Worm (Caenorhabditis elegans) whole organism, early embryonic: ENCODE data around the gene H20J04.6.

Source experiments
- B0310.2 ChIP-seq: sonication (generic microtip); optimal IDR thresholded peaks from 2 replicates; lab custom pipeline; 2016; ENCODE audit warnings: mild to moderate bottlenecking, missing genetic modification characterization, missing compliant biosample characterization
- F13C5.2 ChIP-seq: sonication (generic microtip); optimal IDR thresholded peaks from 2 replicates; lab custom pipeline; 2017; ENCODE audit warnings: mild to moderate bottlenecking, missing genetic modification characterization, inconsistent platforms, missing compliant biosample characterization
- aly-1 ChIP-seq: sonication (generic microtip); optimal IDR thresholded peaks from 2 replicates; lab custom pipeline; 2016; ENCODE audit warnings: missing genetic modification characterization, missing compliant biosample characterization
- ama-1 ChIP-seq: fragments of 150-350 bp; optimal IDR thresholded peaks from 2 replicates; lab custom pipeline; 2014
- ceh-13 ChIP-seq: fragments of 200-800 bp; sonication (Bioruptor generic); optimal IDR thresholded peaks from 2 replicates; lab custom pipeline; 2018; ENCODE audit warnings: mild to moderate bottlenecking, missing genetic modification characterization, missing compliant biosample characterization
- ceh-36 ChIP-seq: sonication (generic microtip); optimal IDR thresholded peaks from 2 replicates; lab custom pipeline; 2016; ENCODE audit warnings: missing genetic modification characterization, inconsistent platforms, missing compliant biosample characterization
- ets-7 ChIP-seq: sonication (generic microtip); optimal IDR thresholded peaks from 2 replicates; lab custom pipeline; 2016; ENCODE audit warnings: missing genotype, missing genetic modification characterization, missing compliant biosample characterization
- flt-1 ChIP-seq: fragments of 200-800 bp; sonication (Bioruptor generic); IDR thresholded peaks from 2 replicates; pipeline ENCODE4 v1.3.6; 2022; ENCODE audit warnings: missing genetic modification characterization, missing compliant biosample characterization
- hmbx-1 ChIP-seq: sonication (generic microtip); optimal IDR thresholded peaks from 2 replicates; lab custom pipeline; 2016; ENCODE audit warnings: mild to moderate bottlenecking, missing genetic modification characterization, missing compliant biosample characterization
- hmg-4 ChIP-seq: fragments of 200-800 bp; sonication (Bioruptor generic); optimal IDR thresholded peaks from 2 replicates; lab custom pipeline; 2018; ENCODE audit warnings: mild to moderate bottlenecking, missing genetic modification characterization, missing compliant biosample characterization
- hnd-1 ChIP-seq: sonication (generic microtip); optimal IDR thresholded peaks from 2 replicates; lab custom pipeline; 2016; ENCODE audit warnings: missing genetic modification characterization, missing compliant biosample characterization
- pes-1 ChIP-seq: fragments of 200-800 bp; sonication (Bioruptor generic); IDR thresholded peaks from 2 replicates; pipeline ENCODE4 v1.3.6; 2022; ENCODE audit warnings: missing genetic modification reagents, missing genetic modification characterization, missing compliant biosample characterization
- scrt-1 ChIP-seq: fragments of 200-800 bp; sonication (Bioruptor generic); IDR thresholded peaks from 2 replicates; pipeline ENCODE4 v1.3.6; 2022; ENCODE audit warnings: missing genetic modification characterization, missing compliant biosample characterization
- sea-1 ChIP-seq: fragments of 200-800 bp; sonication (Bioruptor generic); conservative IDR thresholded peaks from 2 replicates; pipeline ENCODE4 v1.3.6; 2022; ENCODE audit warnings: missing genetic modification characterization, missing compliant biosample characterization
- tbx-11 ChIP-seq: fragments of 200-800 bp; sonication (Bioruptor generic); IDR thresholded peaks from 2 replicates; pipeline ENCODE4 v1.3.6; 2022; ENCODE audit warnings: missing genetic modification characterization, missing compliant biosample characterization
- tbx-37 ChIP-seq: fragments of 200-800 bp; sonication (Bioruptor generic); conservative IDR thresholded peaks from 2 replicates; pipeline ENCODE4 v1.3.6; 2022; ENCODE audit warnings: missing genetic modification reagents, missing genetic modification characterization, missing compliant biosample characterization
- tra-4 ChIP-seq: sonication (generic microtip); optimal IDR thresholded peaks from 2 replicates; lab custom pipeline; 2017; ENCODE audit warnings: missing genetic modification characterization, missing compliant biosample characterization

Gene H20J04.6

DNA sequence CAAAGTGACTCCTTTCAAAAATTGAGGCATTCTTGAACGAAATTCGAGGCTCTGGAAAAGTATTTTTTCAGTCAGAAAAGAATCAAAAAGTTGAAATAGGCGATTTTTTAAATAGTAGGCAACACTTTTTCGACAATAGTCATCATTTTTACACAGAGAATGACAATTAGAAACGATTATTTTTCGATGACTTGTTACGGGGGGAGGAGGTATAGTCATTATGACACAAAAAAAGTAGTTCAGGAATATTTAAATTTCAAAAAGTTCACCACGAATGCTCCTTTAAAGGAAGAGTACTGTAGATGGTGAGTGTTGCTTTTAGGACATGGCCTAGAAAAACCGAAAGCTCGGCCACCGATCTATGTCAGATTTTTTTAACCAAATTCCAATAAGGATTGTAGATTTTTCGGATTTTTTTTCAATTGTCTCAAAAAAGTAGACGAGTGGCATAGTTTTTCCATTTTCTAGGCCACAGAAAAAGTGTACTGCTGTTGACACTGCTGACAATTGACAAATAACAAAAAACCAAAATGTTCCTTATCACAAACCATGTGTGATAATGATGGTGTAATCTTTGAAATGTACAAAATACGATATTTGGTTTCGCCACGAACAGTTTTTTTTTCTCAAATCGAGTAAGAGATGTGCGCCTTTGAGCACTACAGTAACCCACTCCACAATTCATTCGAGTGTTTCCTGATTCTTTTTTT, 16.0 kb upstream of the H20J04.6 start, which contains the start of gene Y52E8A.3:
Y52E8A.3 (minus strand) TSS at position 51 of the 710 bp plus-strand sequence.
- no peak for TF ChIP-seq pes-1 (GFP tag; lab: Robert Waterston, UW)
- TF ChIP-seq ama-1 (lab: Kevin White, UChicago) = no peak
- TF ChIP-seq F13C5.2 (tag; lab: Kevin White, UChicago) = no peak
- no peak for TF ChIP-seq B0310.2
- no peak for TF ChIP-seq hnd-1 (tag; lab: Kevin White, UChicago)
- no peak for TF ChIP-seq ceh-36 (tag; lab: Kevin White, UChicago)
- TF ChIP-seq tbx-37 = no peak
- TF ChIP-seq hmbx-1 (tag; lab: Kevin White, UChicago) = no peak
- no peak for TF ChIP-seq tbx-11 (GFP tag; lab: Robert Waterston, UW)
- TF ChIP-seq ets-7 (tag; lab: Kevin White, UChicago) = no peak
- no peak for TF ChIP-seq scrt-1 (GFP tag; lab: Robert Waterston, UW)
- TF ChIP-seq aly-1 (tag; lab: Kevin White, UChicago) = no peak
- TF ChIP-seq flt-1 (GFP tag; lab: Robert Waterston, UW) = no peak

DNA sequence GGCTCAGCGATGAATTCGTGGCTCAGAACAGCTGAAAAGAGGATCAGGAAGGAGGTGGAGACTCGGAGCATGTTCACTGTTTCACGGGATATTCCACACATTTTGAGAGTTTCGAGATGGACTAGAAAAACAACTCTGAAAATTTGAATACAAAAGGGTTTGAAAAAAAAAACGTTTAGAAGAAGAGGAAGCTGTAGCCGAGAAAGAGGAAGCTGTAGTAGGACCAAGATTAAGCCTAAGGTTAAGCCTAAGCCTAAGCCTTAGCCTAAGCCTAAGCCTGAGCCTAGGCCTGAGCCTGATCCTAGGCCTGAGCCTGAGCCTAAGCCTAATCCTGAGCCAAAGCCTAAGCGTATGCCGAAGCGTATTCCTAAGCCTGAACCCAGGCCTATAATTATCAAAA, 10.9 kb upstream of the H20J04.6 start, which contains the start of gene plep-1:
plep-1 (minus strand) TSS at position 101 of the 400 bp plus-strand sequence.
- TF ChIP-seq hmbx-1 (tag; lab: Kevin White, UChicago) (no peak), ceh-36 (tag; lab: Kevin White, UChicago) (peak; percentile 39)

ce11 chrII:4316011-4316410, 7.0 kb upstream of the H20J04.6 start, which contains the start of gene srw-40:
Gene srw-40 (minus strand): TSS chrII:4316111.
- no peak for TF ChIP-seq hmbx-1 (tag; lab: Kevin White, UChicago)
- no peak for TF ChIP-seq tbx-37
- TF ChIP-seq hmg-4 (GFP tag; lab: Kevin White, UChicago) = no peak
- TF ChIP-seq tra-4 (tag; lab: Kevin White, UChicago) = no peak
- TF ChIP-seq scrt-1 (GFP tag; lab: Robert Waterston, UW) = no peak
- no peak for TF ChIP-seq ets-7 (tag; lab: Kevin White, UChicago)
- TF ChIP-seq ama-1 (lab: Kevin White, UChicago) = no peak

DNA sequence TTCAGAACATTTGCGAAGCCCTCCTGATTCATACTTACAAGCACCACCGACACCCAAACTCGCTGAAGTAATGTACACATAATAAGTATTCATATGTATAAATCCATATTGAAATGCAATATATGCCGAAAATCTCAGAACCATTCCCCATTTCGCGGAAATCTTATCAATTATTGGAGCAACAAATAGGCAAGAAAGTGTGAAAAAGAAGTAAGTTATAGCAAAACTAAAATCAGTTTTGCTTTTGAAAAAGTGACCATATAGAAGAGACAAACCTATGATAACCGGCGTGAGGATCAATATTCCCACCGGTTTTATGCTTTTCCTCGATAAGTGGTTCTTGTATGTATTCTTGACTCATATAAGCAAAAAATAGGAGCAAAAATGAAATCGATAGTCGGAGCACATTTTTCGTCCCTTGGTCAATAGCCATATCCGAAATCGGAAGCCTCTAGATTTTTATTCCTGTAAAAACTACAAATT, 3.5 kb upstream of the H20J04.6 start, which contains the start of gene Y52E8A.6:
Y52E8A.6 (minus strand) TSS at position 433 of the 483 bp plus-strand sequence.
- TF ChIP-seq scrt-1 (GFP tag; lab: Robert Waterston, UW) = no peak

DNA sequence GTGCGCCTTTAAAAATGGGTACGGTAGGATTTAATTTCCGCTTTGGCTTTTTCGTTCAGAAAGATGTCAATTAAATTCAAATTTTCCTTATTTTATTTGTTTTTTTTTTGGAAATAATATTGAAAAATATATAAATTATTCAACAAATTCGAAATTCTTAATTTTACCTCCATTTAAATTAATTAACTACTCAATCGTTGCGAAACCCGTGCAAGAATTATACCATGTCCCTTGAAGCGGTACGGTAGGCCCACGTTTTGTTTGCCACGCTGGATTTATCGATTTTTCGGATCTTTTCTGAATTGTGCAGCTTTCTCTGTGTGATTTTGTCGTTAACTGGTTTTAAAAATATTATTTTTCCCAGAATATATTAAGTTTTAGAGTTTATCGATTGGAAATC, 2.6 kb upstream of the H20J04.6 start, which contains the start of gene Y52E8A.2:
Y52E8A.2 (plus strand) TSS at position 382 of the 400 bp plus-strand sequence.
- TF ChIP-seq ceh-13 (GFP tag; lab: Kevin White, UChicago) (no peak), B0310.2 (no peak)

DNA sequence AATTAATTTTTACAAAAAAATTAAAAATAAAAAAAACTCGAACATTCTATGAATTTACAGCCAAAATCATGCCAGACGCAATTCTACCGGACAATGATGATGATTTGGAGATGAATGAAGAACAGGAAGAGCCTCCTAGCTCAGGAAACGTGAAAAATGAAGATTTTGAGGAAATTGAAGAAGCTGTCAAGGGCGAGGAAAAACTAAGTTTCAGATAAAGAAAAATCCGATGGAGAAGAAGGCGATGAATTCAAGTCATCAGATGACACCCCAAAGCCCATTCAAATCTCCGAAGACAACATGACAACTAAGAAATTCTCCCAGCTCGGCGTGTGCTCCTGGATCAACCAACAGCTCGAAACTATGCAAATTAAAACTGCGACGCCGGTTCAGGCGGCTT, 1.3 kb upstream of the H20J04.6 start, which contains the start of gene Y52E8A.1:
Y52E8A.1 (plus strand) TSS at position 301 of the 400 bp plus-strand sequence.
- TF ChIP-seq flt-1 (GFP tag; lab: Robert Waterston, UW) = no peak
- no peak for TF ChIP-seq aly-1 (tag; lab: Kevin White, UChicago)
- TF ChIP-seq tra-4 (tag; lab: Kevin White, UChicago) = no peak
- no peak for TF ChIP-seq ama-1 (lab: Kevin White, UChicago)
- TF ChIP-seq F13C5.2 (tag; lab: Kevin White, UChicago) = no peak
- no peak for TF ChIP-seq tbx-11 (GFP tag; lab: Robert Waterston, UW)
- TF ChIP-seq pes-1 (GFP tag; lab: Robert Waterston, UW) = no peak
- TF ChIP-seq B0310.2 = no peak
- no peak for TF ChIP-seq ceh-13 (GFP tag; lab: Kevin White, UChicago)
- TF ChIP-seq scrt-1 (GFP tag; lab: Robert Waterston, UW) = no peak
- TF ChIP-seq ceh-36 (tag; lab: Kevin White, UChicago) = no peak
- TF ChIP-seq ets-7 (tag; lab: Kevin White, UChicago) = no peak

- TF ChIP-seq F13C5.2 (tag; lab: Kevin White, UChicago) = no peak
Observed at ce11 chrII:4324061-4324460, 1.0 kb downstream of the H20J04.6 start, which contains the start of gene mog-2. Gene mog-2 (plus strand): TSS chrII:4324361.

ce11 chrII:4326420-4326819, 3.4 kb downstream of the H20J04.6 start, which contains the start of gene pfd-2:
Gene pfd-2 (plus strand): TSS chrII:4326720.
- no peak for TF ChIP-seq sea-1
- TF ChIP-seq ceh-13 (GFP tag; lab: Kevin White, UChicago) = no peak
- TF ChIP-seq hmbx-1 (tag; lab: Kevin White, UChicago) = no peak
- TF ChIP-seq flt-1 (GFP tag; lab: Robert Waterston, UW) = no peak
- no peak for TF ChIP-seq tbx-11 (GFP tag; lab: Robert Waterston, UW)
- TF ChIP-seq tbx-37 = no peak
- TF ChIP-seq ama-1 (lab: Kevin White, UChicago) = no peak
- no peak for TF ChIP-seq tra-4 (tag; lab: Kevin White, UChicago)
